Worm (Caenorhabditis elegans): ENCODE data around the gene F44G4.5.

DNA sequence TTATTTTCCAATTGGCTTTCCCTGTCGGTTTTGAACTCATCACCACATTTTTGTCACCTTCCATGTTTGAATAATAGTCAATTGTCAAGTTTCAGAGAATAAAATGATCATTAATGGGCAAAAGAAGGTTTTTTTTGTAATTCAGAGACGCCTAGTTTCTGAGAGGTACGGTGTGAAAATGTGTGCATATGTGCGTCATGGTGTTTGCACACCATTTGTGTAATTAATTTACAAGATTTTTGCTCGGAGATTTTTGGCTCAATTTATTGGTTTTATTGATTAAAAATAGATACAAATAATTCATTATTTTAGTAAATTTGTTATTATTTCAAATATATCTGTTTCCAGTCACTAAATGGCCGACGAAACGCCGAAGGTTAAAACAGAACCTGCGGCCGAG is 2.8 kb downstream of the F44G4.5 start, which contains the start of the genes F44G4.3 and tdp-1:
- TF ChIP-seq flt-1 (GFP tag; IDR thresholded peaks at IDR 0.05) (no peak), tab-1 (GFP tag; IDR thresholded peaks at IDR 0.05) (no peak), T22C8.4 (GFP tag; IDR thresholded peaks at IDR 0.05) (no peak), med-1 (GFP tag; optimal IDR thresholded peaks at IDR 0.05; ENCODE audit: insufficient read depth) (no peak)
